Fruit fly (Drosophila melanogaster) whole organism, embryonic: ENCODE measurements around the gene CG17786.

Experiments used
- Asciz ChIP-seq: fragments of 200-800 bp; sonication (Bioruptor generic); optimal IDR thresholded peaks from 2 replicates; lab custom pipeline; 2017; ENCODE audit warnings: missing biosample characterization, mild to moderate bottlenecking, missing genetic modification characterization, missing genetic modification reagents
- CG10565 ChIP-seq: fragments of 200-800 bp; sonication (Bioruptor generic); optimal IDR thresholded peaks from 3 replicates; lab custom pipeline; 2016; ENCODE audit warnings: missing biosample characterization, mild to moderate bottlenecking, missing genetic modification characterization
- CG10979 ChIP-seq: fragments of 200-800 bp; sonication (Bioruptor generic); optimal IDR thresholded peaks from 2 replicates; lab custom pipeline; 2018; ENCODE audit warnings: missing biosample characterization, mild to moderate bottlenecking, missing genetic modification characterization, moderate library complexity
- CG11093 ChIP-seq: fragments of 200-800 bp; sonication (Bioruptor generic); IDR thresholded peaks from 3 replicates; pipeline ENCODE4 v1.3.6; 2022; ENCODE audit warnings: missing biosample characterization, missing genetic modification characterization
- CG12071 ChIP-seq: fragments of 200-800 bp; sonication (Bioruptor generic); optimal IDR thresholded peaks from 3 replicates; lab custom pipeline; 2018; ENCODE audit warnings: missing biosample characterization, mild to moderate bottlenecking, missing genetic modification characterization
- CG12155 ChIP-seq: fragments of 200-800 bp; sonication (Bioruptor generic); optimal IDR thresholded peaks from 3 replicates; lab custom pipeline; 2016; ENCODE audit warnings: missing biosample characterization, missing genetic modification characterization
- CG1233 ChIP-seq: fragments of 200-800 bp; sonication (Bioruptor generic); optimal IDR thresholded peaks from 4 replicates; lab custom pipeline; 2018; ENCODE audit warnings: missing biosample characterization, mild to moderate bottlenecking, missing genetic modification characterization
- CG12391 ChIP-seq: fragments of 200-800 bp; sonication (Bioruptor generic); optimal IDR thresholded peaks from 3 replicates; lab custom pipeline; 2018; ENCODE audit warnings: missing biosample characterization, mild to moderate bottlenecking, missing genetic modification characterization, moderate library complexity
- CG12744 ChIP-seq: fragments of 200-800 bp; sonication (Bioruptor generic); optimal IDR thresholded peaks from 2 replicates; lab custom pipeline; 2016; ENCODE audit warnings: missing biosample characterization, missing genetic modification characterization
- CG14441 ChIP-seq: fragments of 200-800 bp; sonication (Bioruptor generic); IDR thresholded peaks from 2 replicates; pipeline ENCODE4 v1.3.6; 2022; ENCODE audit warnings: missing biosample characterization, missing genetic modification characterization
- CG15479 ChIP-seq: fragments of 200-800 bp; sonication (Bioruptor generic); optimal IDR thresholded peaks from 3 replicates; lab custom pipeline; 2019; ENCODE audit warnings: missing biosample characterization, mild to moderate bottlenecking, missing genetic modification characterization, moderate library complexity
- CG2712 ChIP-seq: fragments of 200-800 bp; optimal IDR thresholded peaks from 3 replicates; lab custom pipeline; 2019; ENCODE audit warnings: missing biosample characterization, mild to moderate bottlenecking, missing genetic modification characterization, moderate library complexity
- CG31365 ChIP-seq: fragments of 200-800 bp; sonication (Bioruptor generic); optimal IDR thresholded peaks from 2 replicates; lab custom pipeline; 2018; ENCODE audit warnings: missing biosample characterization, mild to moderate bottlenecking, missing genetic modification characterization
- CG3281 ChIP-seq: fragments of 200-800 bp; sonication (Bioruptor generic); optimal IDR thresholded peaks from 3 replicates; lab custom pipeline; 2017; ENCODE audit warnings: missing biosample characterization, mild to moderate bottlenecking, missing genetic modification characterization
- CG34422 ChIP-seq: fragments of 200-800 bp; sonication (Bioruptor generic); IDR thresholded peaks from 3 replicates; pipeline ENCODE4 v1.3.6; 2022; ENCODE audit warnings: missing biosample characterization, missing genetic modification characterization
- CG3847 ChIP-seq: fragments of 200-800 bp; sonication (Bioruptor generic); IDR thresholded peaks from 2 replicates; pipeline ENCODE4 v1.3.6; 2022; ENCODE audit warnings: missing biosample characterization, missing genetic modification characterization
- CG4404 ChIP-seq: fragments of 200-800 bp; sonication (Bioruptor generic); IDR thresholded peaks from 2 replicates; pipeline ENCODE4 v1.3.6; 2022; ENCODE audit warnings: missing biosample characterization, missing genetic modification characterization
- CG9215 ChIP-seq: fragments of 200-800 bp; sonication (Bioruptor generic); IDR thresholded peaks from 2 replicates; pipeline ENCODE4 v1.3.6; 2022; ENCODE audit warnings: missing biosample characterization, missing genetic modification characterization
- CoRest ChIP-seq: fragments of 200-800 bp; sonication (Bioruptor generic); optimal IDR thresholded peaks from 3 replicates; lab custom pipeline; 2018; ENCODE audit warnings: missing biosample characterization, mild to moderate bottlenecking, missing genetic modification characterization, moderate library complexity
- Dek ChIP-seq: fragments of 200-800 bp; sonication (Bioruptor generic); optimal IDR thresholded peaks from 3 replicates; lab custom pipeline; 2019; ENCODE audit warnings: missing biosample characterization, mild to moderate bottlenecking, missing genetic modification characterization, moderate library complexity
- Dp ChIP-seq: fragments of 200-800 bp; sonication (Bioruptor generic); optimal IDR thresholded peaks from 2 replicates; lab custom pipeline; 2018; ENCODE audit warnings: missing biosample characterization, mild to moderate bottlenecking, missing genetic modification characterization, moderate library complexity
- Fer2 ChIP-seq: fragments of 200-800 bp; sonication (Bioruptor generic); optimal IDR thresholded peaks from 2 replicates; lab custom pipeline; 2018; ENCODE audit warnings: missing biosample characterization, mild to moderate bottlenecking, missing genetic modification characterization, moderate library complexity
- Hr39 ChIP-seq: fragments of >200 bp; optimal IDR thresholded peaks from 2 replicates; lab custom pipeline; 2017
- Side ChIP-seq: fragments of 200-800 bp; sonication (Bioruptor generic); optimal IDR thresholded peaks from 2 replicates; lab custom pipeline; 2016; ENCODE audit warnings: missing biosample characterization, missing genetic modification characterization
- Sry-β ChIP-seq: fragments of 200-800 bp; sonication (Bioruptor generic); optimal IDR thresholded peaks from 2 replicates; lab custom pipeline; 2018; ENCODE audit warnings: missing biosample characterization, mild to moderate bottlenecking, missing genetic modification characterization, moderate library complexity
- TFAM ChIP-seq: fragments of 200-800 bp; sonication (Bioruptor generic); optimal IDR thresholded peaks from 2 replicates; lab custom pipeline; 2017; ENCODE audit warnings: missing biosample characterization, missing genetic modification characterization, inconsistent platforms
- Tbp ChIP-seq: fragments of >200 bp; optimal IDR thresholded peaks from 2 replicates; lab custom pipeline; 2018; ENCODE audit warnings: missing biosample characterization, missing genetic modification characterization
- ab ChIP-seq: fragments of 200-800 bp; sonication (Bioruptor generic); optimal IDR thresholded peaks from 2 replicates; lab custom pipeline; 2016; ENCODE audit warnings: missing biosample characterization, missing genetic modification characterization
- al ChIP-seq: fragments of 200-800 bp; sonication (Bioruptor generic); IDR thresholded peaks from 2 replicates; pipeline ENCODE4 v1.3.6; 2022; ENCODE audit warnings: missing biosample characterization, missing genetic modification characterization
- aop ChIP-seq: fragments of 200-800 bp; sonication (Bioruptor generic); IDR thresholded peaks from 2 replicates; pipeline ENCODE4 v1.3.6; 2022; ENCODE audit warnings: missing biosample characterization, missing genetic modification characterization
- br ChIP-seq: fragments of >200 bp; optimal IDR thresholded peaks from 2 replicates; lab custom pipeline; 2017
- cato ChIP-seq: fragments of 200-800 bp; sonication (Bioruptor generic); optimal IDR thresholded peaks from 2 replicates; lab custom pipeline; 2016; ENCODE audit warnings: missing biosample characterization, missing genetic modification characterization, borderline replicate concordance
- ci ChIP-seq: fragments of 200-800 bp; sonication (Bioruptor generic); IDR thresholded peaks from 3 replicates; pipeline ENCODE4 v1.3.6; 2022; ENCODE audit warnings: missing biosample characterization, missing genetic modification characterization
- crp ChIP-seq, 2 experiments: fragments of 200-800 bp; sonication (Bioruptor generic); optimal IDR thresholded peaks; 2 replicates in 1 of 2; 3 replicates in 1 of 2; lab custom pipeline; 2017; ENCODE audit warnings: missing biosample characterization in 2 of 2, missing genetic modification characterization in 2 of 2, mild to moderate bottlenecking in 1 of 2, moderate library complexity in 1 of 2
- fd102C ChIP-seq: fragments of 200-800 bp; sonication (Bioruptor generic); optimal IDR thresholded peaks from 2 replicates; lab custom pipeline; 2018; ENCODE audit warnings: missing biosample characterization, mild to moderate bottlenecking, missing genetic modification characterization, moderate library complexity
- fru ChIP-seq: fragments of >200 bp; optimal IDR thresholded peaks from 2 replicates; lab custom pipeline; 2017
- grau ChIP-seq: fragments of 200-800 bp; optimal IDR thresholded peaks from 3 replicates; lab custom pipeline; 2019; ENCODE audit warnings: missing biosample characterization, mild to moderate bottlenecking, missing genetic modification characterization, moderate library complexity
- ham ChIP-seq: fragments of 200-800 bp; sonication (Bioruptor generic); IDR thresholded peaks from 2 replicates; pipeline ENCODE4 v1.3.6; 2022; ENCODE audit warnings: missing biosample characterization, missing genetic modification characterization
- ind ChIP-seq: fragments of 200-800 bp; sonication (Bioruptor generic); optimal IDR thresholded peaks from 3 replicates; lab custom pipeline; 2016; ENCODE audit warnings: missing biosample characterization, missing genetic modification characterization
- jumu ChIP-seq: fragments of 200-800 bp; sonication (Bioruptor generic); optimal IDR thresholded peaks from 3 replicates; lab custom pipeline; 2016; ENCODE audit warnings: missing biosample characterization, missing genetic modification characterization
- mirr ChIP-seq: fragments of 200-800 bp; sonication (Bioruptor generic); optimal IDR thresholded peaks from 3 replicates; lab custom pipeline; 2018; ENCODE audit warnings: missing biosample characterization, mild to moderate bottlenecking, missing genetic modification characterization
- mld ChIP-seq: fragments of 200-800 bp; sonication (Bioruptor generic); IDR thresholded peaks from 3 replicates; pipeline ENCODE4 v1.3.6; 2022; ENCODE audit warnings: missing biosample characterization, missing genetic modification characterization; ENCODE audit not compliant: partially characterized antibody
- otp ChIP-seq: fragments of 200-800 bp; sonication (Bioruptor generic); IDR thresholded peaks from 3 replicates; pipeline ENCODE4, ENCODE4 v1.3.6; 2022; ENCODE audit warnings: missing biosample characterization, missing genetic modification characterization
- pb ChIP-seq: fragments of 200-800 bp; sonication (Bioruptor generic); optimal IDR thresholded peaks from 3 replicates; lab custom pipeline; 2016; ENCODE audit warnings: missing biosample characterization, missing genetic modification characterization
- prd ChIP-seq, 3 experiments: fragments of >200 bp in 2 of 3; fragments of 200-800 bp in 1 of 3; sonication (Bioruptor generic) in 1 of 3; optimal IDR thresholded peaks in 2 of 3; IDR thresholded peaks in 1 of 3; 2 replicates in 2 of 3; 3 replicates in 1 of 3; pipeline versions ENCODE4 v1.3.6 to Lab custom; 2017 to 2022; ENCODE audit warnings: missing biosample characterization in 1 of 3, missing genetic modification characterization in 1 of 3
- row ChIP-seq: fragments of 200-800 bp; sonication (Bioruptor generic); IDR thresholded peaks from 3 replicates; pipeline ENCODE4 v1.3.6; 2022; ENCODE audit warnings: missing biosample characterization, missing genetic modification characterization
- sim ChIP-seq: fragments of 200-800 bp; sonication (Bioruptor generic); IDR thresholded peaks from 2 replicates; pipeline ENCODE4 v1.3.6; 2022; ENCODE audit warnings: missing biosample characterization, missing genetic modification characterization
- tin ChIP-seq: fragments of 200-800 bp; sonication (Bioruptor generic); optimal IDR thresholded peaks from 3 replicates; lab custom pipeline; 2016; ENCODE audit warnings: missing biosample characterization, missing genetic modification characterization
- yki ChIP-seq: fragments of >200 bp; optimal IDR thresholded peaks from 3 replicates; lab custom pipeline; 2018
- zfh1 ChIP-seq: fragments of 200-800 bp; sonication (Bioruptor generic); IDR thresholded peaks from 3 replicates; pipeline ENCODE4 v1.3.6; 2022; ENCODE audit warnings: missing biosample characterization, missing genetic modification characterization

Gene CG17786

DNA sequence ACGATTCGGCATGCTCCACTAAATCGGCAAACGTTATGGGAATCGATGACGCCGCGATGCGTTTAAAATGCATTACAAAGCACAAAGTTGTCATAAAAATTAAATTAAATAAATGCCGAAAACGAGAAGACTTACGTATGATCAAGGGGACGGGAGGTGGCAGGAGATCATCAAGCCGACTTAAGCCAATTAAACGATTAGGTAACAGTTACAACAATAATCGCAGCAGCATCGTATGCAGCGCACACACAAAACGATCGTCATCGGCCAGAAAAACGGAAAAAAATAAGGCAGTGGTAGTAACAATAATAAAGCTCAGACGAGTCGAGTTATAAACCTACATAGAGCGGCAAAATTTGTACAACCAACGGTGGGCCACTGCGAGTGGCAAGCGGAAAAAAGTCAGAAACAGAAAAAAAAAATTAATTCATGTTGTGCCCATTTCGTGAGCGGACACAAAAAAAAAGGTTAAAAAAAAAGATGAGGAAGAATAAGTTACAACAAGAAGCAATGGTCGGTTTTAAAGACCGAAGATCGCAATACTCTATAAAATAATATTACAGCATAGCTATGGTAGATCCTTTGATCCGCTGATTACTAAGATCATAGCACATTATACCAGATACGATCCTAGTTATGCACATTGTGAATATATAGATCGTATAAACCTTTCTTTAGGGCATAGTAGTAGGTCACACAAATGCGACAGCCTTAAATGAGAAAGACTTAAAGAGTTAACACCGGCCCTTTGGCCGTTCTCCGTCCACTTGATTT lies 12.0 kb downstream of the CG17786 start (continued):
- no peak for TF ChIP-seq ham
- TF ChIP-seq fd102C (GFP tag; lab: Kevin White, UChicago), result no peak
- no peak for TF ChIP-seq Tbp
- no peak for TF ChIP-seq mirr (GFP tag; lab: Kevin White, UChicago)
- no peak for TF ChIP-seq jumu (GFP tag; lab: Kevin White, UChicago)
- TF ChIP-seq CG14441, result peak; percentile 51
- TF ChIP-seq cato (GFP tag; lab: Kevin White, UChicago), result peak; percentile 16
- peak; percentile 55 for TF ChIP-seq CG10979 (tag; lab: Kevin White, UChicago)
- peak; percentile 66 for TF ChIP-seq CG2712 (tag; lab: Kevin White, UChicago)
- no peak for TF ChIP-seq TFAM (GFP tag; lab: Kevin White, UChicago)
- no peak for TF ChIP-seq mld
- no peak for TF ChIP-seq otp (GFP tag; lab: Robert Waterston, UW)

DNA sequence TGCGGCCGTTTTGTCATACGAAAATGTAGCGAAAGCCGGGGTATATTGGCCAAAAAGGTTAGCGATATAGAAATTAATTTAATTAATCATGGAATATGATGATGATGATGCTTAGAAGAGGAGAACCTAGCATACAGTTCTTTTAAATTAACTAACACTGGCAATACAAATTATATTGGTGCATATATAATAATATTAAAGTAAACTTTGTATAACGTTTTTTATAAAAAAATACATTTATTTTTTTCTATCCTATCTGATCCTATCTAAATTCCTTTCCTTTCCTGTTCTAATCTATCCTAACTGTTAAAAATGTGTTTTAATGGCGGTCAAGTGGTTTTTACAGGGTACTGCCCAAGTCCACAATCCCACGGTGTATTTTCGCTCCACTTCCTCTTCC lies 12.6 kb downstream of the CG17786 start:
- peak; percentile 47 for TF ChIP-seq Asciz (GFP tag; lab: Kevin White, UChicago)
- TF ChIP-seq CG34422 (GFP tag; lab: Robert Waterston, UW), result no peak
- no peak for TF ChIP-seq ab
- no peak for TF ChIP-seq CG15479
- TF ChIP-seq CoRest (tag; lab: Kevin White, UChicago), result peak; percentile 58
- 0 out of 3 replicates have a peak, but pooled peaks have one; percentile 13 for TF ChIP-seq ci
- TF ChIP-seq CG4404, result no peak
- TF ChIP-seq CG12071 (GFP tag; lab: Kevin White, UChicago), result no peak
- peak; percentile 25 for TF ChIP-seq CG2712 (tag; lab: Kevin White, UChicago)
- no peak for TF ChIP-seq Hr39 (lab: Kevin White, UChicago)
- TF ChIP-seq row (GFP tag; lab: Robert Waterston, UW), result peak; percentile 35; the same call in 2 of the 3 replicates
- TF ChIP-seq CG1233 (GFP tag; lab: Kevin White, UChicago), result no peak
- no peak for TF ChIP-seq Dp
- no peak for TF ChIP-seq tin (GFP tag; lab: Kevin White, UChicago)
- no peak for TF ChIP-seq CG10565 (GFP tag; lab: Kevin White, UChicago)
- no peak for TF ChIP-seq Side (GFP tag; lab: Kevin White, UChicago)
- TF ChIP-seq CG3281 (GFP tag; lab: Kevin White, UChicago), result peak; percentile 10
- no peak for TF ChIP-seq fru
- no peak for TF ChIP-seq aop
- TF ChIP-seq CG11093 (GFP tag; lab: Robert Waterston, UW), result no peak
- no peak for TF ChIP-seq al (GFP tag; lab: Robert Waterston, UW)
- TF ChIP-seq Fer2 (tag; lab: Kevin White, UChicago), result no peak
- peak; percentile 5 for TF ChIP-seq ind (GFP tag; lab: Kevin White, UChicago)
- peak; percentile 32 for TF ChIP-seq grau (tag; lab: Kevin White, UChicago)
- no peak for TF ChIP-seq br
- TF ChIP-seq CG31365, result no peak
- TF ChIP-seq yki (lab: Kevin White, UChicago), result no peak
- TF ChIP-seq Sry-β (GFP tag; lab: Kevin White, UChicago), result no peak
- peak; percentile 38 for TF ChIP-seq CG12391 (tag; lab: Kevin White, UChicago)
- no peak for TF ChIP-seq CG12744
- TF ChIP-seq CG9215 (GFP tag; lab: Robert Waterston, UW), result no peak
- TF ChIP-seq CG12155 (GFP tag; lab: Kevin White, UChicago), result no peak
- TF ChIP-seq Tbp, result no peak
- no peak for TF ChIP-seq fd102C (GFP tag; lab: Kevin White, UChicago)
- no peak for TF ChIP-seq prd (optimal IDR thresholded peaks at IDR 0.05; lab: Kevin White, UChicago)
- TF ChIP-seq prd (GFP tag; IDR thresholded peaks at IDR 0.05; lab: Robert Waterston, UW), result 0 out of 3 replicates have a peak, but pooled peaks have one; percentile 20
- no peak for TF ChIP-seq CG3847 (GFP tag; lab: Robert Waterston, UW)
- peak; percentile 13; the same call in 1 of the 3 replicates for TF ChIP-seq zfh1 (GFP tag; lab: Robert Waterston, UW)
- no peak for TF ChIP-seq pb (GFP tag; lab: Kevin White, UChicago)
- no peak for TF ChIP-seq sim (GFP tag; lab: Robert Waterston, UW)
- TF ChIP-seq Dek (tag; lab: Kevin White, UChicago), result no peak
- TF ChIP-seq crp (GFP tag; optimal IDR thresholded peaks at IDR 0.05; lab: Kevin White, UChicago), result no peak
